Worm (Caenorhabditis elegans) whole organism, L1 larva: ENCODE data around the gene F25D1.3.

Experiments
- ces-1 ChIP-seq: fragments of 150-350 bp; optimal IDR thresholded peaks from 2 replicates; lab custom pipeline; 2014; ENCODE audit warnings: missing biosample characterization, missing genetic modification reagents, missing genetic modification characterization
- fkh-10 ChIP-seq: sonication (generic microtip); optimal IDR thresholded peaks from 2 replicates; lab custom pipeline; 2017; ENCODE audit warnings: missing biosample characterization, missing genetic modification reagents, missing genetic modification characterization
- hpl-2 ChIP-seq: fragments of 150-350 bp; optimal IDR thresholded peaks from 2 replicates; lab custom pipeline; 2014; ENCODE audit warnings: missing biosample characterization, missing genetic modification reagents, missing genetic modification characterization
- irx-1 ChIP-seq: sonication (generic microtip); optimal IDR thresholded peaks from 2 replicates; lab custom pipeline; 2016; ENCODE audit warnings: missing genetic modification characterization, missing compliant biosample characterization
- nhr-11 ChIP-seq: fragments of 150-350 bp; optimal IDR thresholded peaks from 2 replicates; lab custom pipeline; 2014; ENCODE audit warnings: missing biosample characterization, missing genetic modification characterization
- nhr-77 ChIP-seq: fragments of 150-350 bp; optimal IDR thresholded peaks from 2 replicates; lab custom pipeline; 2014; ENCODE audit warnings: missing biosample characterization, missing genetic modification characterization
- rnt-1 ChIP-seq: sonication (generic microtip); optimal IDR thresholded peaks from 2 replicates; lab custom pipeline; 2016; ENCODE audit warnings: mild to moderate bottlenecking, missing genetic modification characterization, moderate library complexity, missing compliant biosample characterization
- skn-1 ChIP-seq: fragments of 150-350 bp; optimal IDR thresholded peaks from 2 replicates; lab custom pipeline; 2014; ENCODE audit warnings: missing biosample characterization, missing genetic modification characterization
- snpc-4 ChIP-seq: fragments of 150-350 bp; optimal IDR thresholded peaks from 2 replicates; lab custom pipeline; 2014; ENCODE audit warnings: missing biosample characterization, missing genetic modification characterization
- sptf-1 ChIP-seq: fragments of 150-350 bp; optimal IDR thresholded peaks from 2 replicates; lab custom pipeline; 2014; ENCODE audit warnings: missing biosample characterization, missing genetic modification characterization
- tbx-2 ChIP-seq: sonication (generic microtip); optimal IDR thresholded peaks from 2 replicates; lab custom pipeline; 2016; ENCODE audit warnings: missing genetic modification characterization, missing compliant biosample characterization
- zag-1 ChIP-seq: fragments of 150-350 bp; optimal IDR thresholded peaks from 2 replicates; lab custom pipeline; 2014; ENCODE audit warnings: missing biosample characterization, missing genetic modification characterization
- zip-4 ChIP-seq: fragments of 200-800 bp; sonication (Bioruptor generic); optimal IDR thresholded peaks from 2 replicates; lab custom pipeline; 2018; ENCODE audit warnings: mild to moderate bottlenecking, missing genetic modification characterization, moderate library complexity, missing compliant biosample characterization
- ztf-4 ChIP-seq: fragments of 150-350 bp; optimal IDR thresholded peaks from 2 replicates; lab custom pipeline; 2014; ENCODE audit warnings: missing biosample characterization, missing genetic modification characterization

DNA sequence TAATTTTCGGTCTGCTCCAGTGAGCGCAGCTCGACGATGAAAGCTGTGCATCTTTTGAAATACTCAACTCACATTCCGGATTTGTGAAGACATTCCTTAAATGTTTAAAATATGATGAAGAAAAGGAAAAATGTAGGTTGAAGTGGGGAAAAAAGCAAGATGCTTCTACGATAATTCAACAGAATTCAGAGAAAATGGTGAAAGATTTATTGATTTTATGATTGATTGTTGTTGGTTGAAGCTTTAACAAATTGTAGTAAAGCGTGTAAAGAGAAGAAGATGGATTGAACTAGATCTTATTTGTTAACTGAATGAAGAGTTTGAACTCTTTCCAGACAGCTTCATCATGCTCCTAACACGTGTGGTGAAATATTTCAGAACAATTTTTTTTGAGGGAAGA is 38.5 kb upstream of the F25D1.3 start, which contains the start of gene ncx-5:
- TF ChIP-seq nhr-11, result no peak
- TF ChIP-seq irx-1 (tag; lab: Kevin White, UChicago), result no peak
- no peak for TF ChIP-seq zag-1
- no peak for TF ChIP-seq zip-4 (GFP tag; lab: Kevin White, UChicago)
- TF ChIP-seq rnt-1, result no peak
- TF ChIP-seq sptf-1 (tag; lab: Kevin White, UChicago), result no peak
- no peak for TF ChIP-seq tbx-2 (tag; lab: Kevin White, UChicago)
- no peak for TF ChIP-seq nhr-77 (tag; lab: Kevin White, UChicago)
- TF ChIP-seq snpc-4 (tag; lab: Kevin White, UChicago), result no peak
- TF ChIP-seq hpl-2 (GFP tag; lab: Kevin White, UChicago), result no peak
- TF ChIP-seq fkh-10, result no peak
- no peak for TF ChIP-seq ces-1 (GFP tag; lab: Kevin White, UChicago)
- no peak for TF ChIP-seq ztf-4
- no peak for TF ChIP-seq skn-1 (tag; lab: Kevin White, UChicago)
